Worm (Caenorhabditis elegans): ENCODE measurements around the gene R151.10.
A peak's percentile ranks its signal among the peaks of the same experiment; 100 is the strongest.

ce11 chrIII:7277228-7277627, 46.5 kb upstream of the R151.10 start, which contains the start of the genes spot-1 and B0361.11:
- no peak for TF ChIP-seq elt-3 (tag; optimal IDR thresholded peaks at IDR 0.05)
- no peak for TF ChIP-seq cnd-1 (tag; optimal IDR thresholded peaks at IDR 0.05)
- no peak for TF ChIP-seq ztf-11 (tag; optimal IDR thresholded peaks at IDR 0.05)
- no peak for TF ChIP-seq unc-62 (GFP tag; optimal IDR thresholded peaks at IDR 0.05)
- no peak for TF ChIP-seq M03D4.4 (tag; optimal IDR thresholded peaks at IDR 0.05)
- TF ChIP-seq bed-3 (GFP tag; optimal IDR thresholded peaks at IDR 0.05), result no peak
- TF ChIP-seq sptf-1 (tag; optimal IDR thresholded peaks at IDR 0.05), result peak; percentile 10
- no peak for TF ChIP-seq flh-1 (GFP tag; optimal IDR thresholded peaks at IDR 0.05)
- no peak for TF ChIP-seq lin-32 (GFP tag; optimal IDR thresholded peaks at IDR 0.05)
- no peak for TF ChIP-seq nhr-76 (tag; optimal IDR thresholded peaks at IDR 0.05)
- TF ChIP-seq blmp-1 (tag; optimal IDR thresholded peaks at IDR 0.05), result no peak
